Worm (Caenorhabditis elegans) whole organism, mixed stage, embryonic: Measurements from ENCODE around the gene F58F12.3.

ENCODE experiments used
- M03D4.4 ChIP-seq: sonication (generic microtip); optimal IDR thresholded peaks from 2 replicates; lab custom pipeline; 2017; ENCODE audit warnings: mild to moderate bottlenecking, missing genetic modification characterization, missing compliant biosample characterization
- bed-3 ChIP-seq: fragments of 200-800 bp; sonication (Bioruptor generic); optimal IDR thresholded peaks from 3 replicates; lab custom pipeline; 2018; ENCODE audit warnings: mild to moderate bottlenecking, missing genetic modification characterization, moderate library complexity, missing compliant biosample characterization
- blmp-1 ChIP-seq: fragments of 150-350 bp; optimal IDR thresholded peaks from 2 replicates; lab custom pipeline; 2014; ENCODE audit warnings: missing biosample characterization, missing genetic modification characterization
- ceh-39 ChIP-seq: fragments of 150-350 bp; optimal IDR thresholded peaks from 2 replicates; lab custom pipeline; 2014; ENCODE audit warnings: missing biosample characterization, missing genetic modification characterization
- ceh-43 ChIP-seq: fragments of 200-800 bp; sonication (Bioruptor generic); optimal IDR thresholded peaks from 2 replicates; lab custom pipeline; 2018; ENCODE audit warnings: mild to moderate bottlenecking, missing genetic modification characterization, moderate library complexity, missing compliant biosample characterization
- ceh-83 ChIP-seq: fragments of 200-800 bp; sonication (Bioruptor generic); optimal IDR thresholded peaks from 2 replicates; lab custom pipeline; 2018; ENCODE audit warnings: mild to moderate bottlenecking, missing genetic modification characterization, missing compliant biosample characterization
- ces-1 ChIP-seq: fragments of 150-350 bp; optimal IDR thresholded peaks from 2 replicates; lab custom pipeline; 2014; ENCODE audit warnings: missing biosample characterization, missing genetic modification reagents, missing genetic modification characterization
- cnd-1 ChIP-seq: fragments of 200-800 bp; sonication (Bioruptor generic); optimal IDR thresholded peaks from 2 replicates; lab custom pipeline; 2018; ENCODE audit warnings: mild to moderate bottlenecking, missing genetic modification characterization, missing compliant biosample characterization
- drap-1 ChIP-seq: fragments of 200-800 bp; sonication (Bioruptor generic); optimal IDR thresholded peaks from 3 replicates; lab custom pipeline; 2018; ENCODE audit warnings: mild to moderate bottlenecking, missing genetic modification characterization, missing compliant biosample characterization
- elt-1 ChIP-seq: sonication (generic microtip); optimal IDR thresholded peaks from 2 replicates; lab custom pipeline; 2017; ENCODE audit warnings: missing genetic modification characterization, mild to moderate bottlenecking, missing compliant biosample characterization, antibody characterized with exemption, moderate library complexity, borderline replicate concordance; ENCODE audit not compliant: insufficient read depth
- elt-3 ChIP-seq: fragments of 150-350 bp; optimal IDR thresholded peaks from 2 replicates; lab custom pipeline; 2014; ENCODE audit warnings: missing biosample characterization, missing genetic modification characterization
- ham-2 ChIP-seq: fragments of 200-800 bp; sonication (Bioruptor generic); optimal IDR thresholded peaks from 2 replicates; lab custom pipeline; 2018; ENCODE audit warnings: mild to moderate bottlenecking, missing genetic modification characterization, missing compliant biosample characterization
- hlh-1 ChIP-seq: fragments of 150-350 bp; optimal IDR thresholded peaks from 2 replicates; lab custom pipeline; 2014; ENCODE audit warnings: missing biosample characterization, missing genetic modification reagents, missing genetic modification characterization
- lin-13 ChIP-seq: fragments of 150-350 bp; optimal IDR thresholded peaks from 2 replicates; lab custom pipeline; 2014; ENCODE audit warnings: missing biosample characterization, missing genetic modification characterization
- lin-32 ChIP-seq: fragments of 200-800 bp; sonication (Bioruptor generic); optimal IDR thresholded peaks from 2 replicates; lab custom pipeline; 2018; ENCODE audit warnings: mild to moderate bottlenecking, missing genetic modification characterization, missing compliant biosample characterization
- lsy-2 ChIP-seq: fragments of 150-350 bp; optimal IDR thresholded peaks from 2 replicates; lab custom pipeline; 2014; ENCODE audit warnings: missing biosample characterization, missing genetic modification characterization
- mab-5 ChIP-seq: fragments of 150-350 bp; optimal IDR thresholded peaks from 2 replicates; lab custom pipeline; 2014; ENCODE audit warnings: missing biosample characterization, missing genetic modification characterization
- mep-1 ChIP-seq: fragments of 150-350 bp; optimal IDR thresholded peaks from 2 replicates; lab custom pipeline; 2017; ENCODE audit warnings: missing biosample characterization, missing genetic modification reagents, missing genetic modification characterization, inconsistent platforms
- mls-2 ChIP-seq: sonication (generic microtip); optimal IDR thresholded peaks from 2 replicates; lab custom pipeline; 2016; ENCODE audit warnings: mild to moderate bottlenecking, missing genetic modification characterization, moderate library complexity, missing compliant biosample characterization
- nhr-12 ChIP-seq: fragments of 150-350 bp; optimal IDR thresholded peaks from 2 replicates; lab custom pipeline; 2014; ENCODE audit warnings: missing biosample characterization, missing genetic modification characterization
- nhr-2 ChIP-seq: fragments of 150-350 bp; optimal IDR thresholded peaks from 2 replicates; lab custom pipeline; 2014; ENCODE audit warnings: missing biosample characterization, missing genetic modification characterization
- nhr-237 ChIP-seq: fragments of 150-350 bp; optimal IDR thresholded peaks from 2 replicates; lab custom pipeline; 2014; ENCODE audit warnings: missing biosample characterization, missing genetic modification characterization
- nhr-28 ChIP-seq: fragments of 150-350 bp; optimal IDR thresholded peaks from 2 replicates; lab custom pipeline; 2014; ENCODE audit warnings: missing biosample characterization, missing genetic modification characterization
- nhr-76 ChIP-seq: sonication (generic microtip); optimal IDR thresholded peaks from 2 replicates; lab custom pipeline; 2017; ENCODE audit warnings: missing biosample characterization, missing genetic modification characterization
- pha-4 ChIP-seq: fragments of 150-350 bp; optimal IDR thresholded peaks from 2 replicates; lab custom pipeline; 2018; ENCODE audit warnings: missing biosample characterization, missing genetic modification reagents, missing genetic modification characterization
- sem-2 ChIP-seq: fragments of 200-800 bp; sonication (Bioruptor generic); optimal IDR thresholded peaks from 2 replicates; lab custom pipeline; 2018; ENCODE audit warnings: mild to moderate bottlenecking, missing genetic modification characterization, missing compliant biosample characterization
- snpc-4 ChIP-seq: fragments of 150-350 bp; optimal IDR thresholded peaks from 2 replicates; lab custom pipeline; 2014; ENCODE audit warnings: missing biosample characterization, missing genetic modification characterization
- sptf-1 ChIP-seq: sonication (generic microtip); optimal IDR thresholded peaks from 2 replicates; lab custom pipeline; 2017; ENCODE audit warnings: mild to moderate bottlenecking, missing genetic modification characterization, moderate library complexity, missing compliant biosample characterization
- tbx-8 ChIP-seq: fragments of 200-800 bp; sonication (Bioruptor generic); optimal IDR thresholded peaks from 2 replicates; lab custom pipeline; 2018; ENCODE audit warnings: mild to moderate bottlenecking, missing genetic modification characterization, moderate library complexity, missing compliant biosample characterization
- unc-120 ChIP-seq: sonication (generic microtip); optimal IDR thresholded peaks from 2 replicates; lab custom pipeline; 2017; ENCODE audit warnings: missing genetic modification characterization, missing compliant biosample characterization; ENCODE audit not compliant: poor library complexity, severe bottlenecking
- zip-8 ChIP-seq: fragments of 150-350 bp; optimal IDR thresholded peaks from 2 replicates; lab custom pipeline; 2014; ENCODE audit warnings: missing biosample characterization, missing genetic modification characterization
- ztf-11 ChIP-seq: fragments of 150-350 bp; optimal IDR thresholded peaks from 2 replicates; lab custom pipeline; 2014; ENCODE audit warnings: missing biosample characterization, missing genetic modification characterization

F58F12.3 gene

ce11 chrII:6347341-6348118 lies 43.6 kb downstream of the F58F12.3 start, which contains the start of gene lgg-1:
Gene lgg-1, minus strand, starts transcription at chrII:6347719.
- TF ChIP-seq bed-3 (no peak), nhr-237 (tag; lab: Kevin White, UChicago) (peak; percentile 5), mls-2 (tag; lab: Kevin White, UChicago) (no peak), blmp-1 (tag; lab: Kevin White, UChicago) (no peak), lin-32 (GFP tag; lab: Kevin White, UChicago) (peak; percentile 44), lin-13 (tag; lab: Kevin White, UChicago) (peak; percentile 47), ceh-39 (tag; lab: Kevin White, UChicago) (peak; percentile 18), elt-1 (tag; lab: Kevin White, UChicago) (peak; percentile 73), sptf-1 (tag; lab: Kevin White, UChicago) (peak; percentile 35), nhr-76 (tag; lab: Kevin White, UChicago) (no peak), pha-4 (peak; percentile 22), ces-1 (peak; percentile 31), mep-1 (tag; lab: Kevin White, UChicago) (peak; percentile 34)
- TF ChIP-seq, all 35 proteins: peak for 9

- TF ChIP-seq ceh-83 (GFP tag; lab: Kevin White, UChicago) (peak; percentile 67), cnd-1 (peak; percentile 5), lsy-2 (tag; lab: Kevin White, UChicago) (no peak), drap-1 (GFP tag; lab: Kevin White, UChicago) (no peak), pha-4 (no peak), elt-3 (tag; lab: Kevin White, UChicago) (no peak), ham-2 (no peak), tbx-8 (GFP tag; lab: Kevin White, UChicago) (peak; percentile 14)
Measured at ce11 chrII:6346551-6347079, 44.5 kb downstream of the F58F12.3 start.

- TF ChIP-seq drap-1 (GFP tag; lab: Kevin White, UChicago) = no peak
- no peak for TF ChIP-seq pha-4
- TF ChIP-seq snpc-4 = no peak
- TF ChIP-seq hlh-1 (tag; lab: Kevin White, UChicago) = no peak
- TF ChIP-seq sem-2 (GFP tag; lab: Kevin White, UChicago) = no peak
- TF ChIP-seq unc-120 (tag; lab: Kevin White, UChicago) = no peak
- no peak for TF ChIP-seq ceh-43 (GFP tag; lab: Kevin White, UChicago)
- no peak for TF ChIP-seq ces-1
- TF ChIP-seq elt-1 (tag; lab: Kevin White, UChicago) = no peak
- TF ChIP-seq ham-2 = no peak
- TF ChIP-seq ceh-83 (GFP tag; lab: Kevin White, UChicago) = no peak
- no peak for TF ChIP-seq sptf-1 (tag; lab: Kevin White, UChicago)
- no peak for TF ChIP-seq nhr-76 (tag; lab: Kevin White, UChicago)
- no peak for TF ChIP-seq nhr-28 (tag; lab: Kevin White, UChicago)
- TF ChIP-seq nhr-12 = no peak
- no peak for TF ChIP-seq ztf-11
- no peak for TF ChIP-seq blmp-1 (tag; lab: Kevin White, UChicago)
- TF ChIP-seq nhr-2 (tag; lab: Kevin White, UChicago) = no peak
- TF ChIP-seq nhr-237 (tag; lab: Kevin White, UChicago) = no peak
- TF ChIP-seq ceh-39 (tag; lab: Kevin White, UChicago) = no peak
Measured at ce11 chrII:6345195-6346158, 45.6 kb downstream of the F58F12.3 start, which contains the start of gene C32D5.8. Gene C32D5.8, minus strand, starts transcription at chrII:6345964.

- no peak for TF ChIP-seq blmp-1 (tag; lab: Kevin White, UChicago)
- no peak for TF ChIP-seq ceh-83 (GFP tag; lab: Kevin White, UChicago)
- no peak for TF ChIP-seq nhr-76 (tag; lab: Kevin White, UChicago)
- no peak for TF ChIP-seq sem-2 (GFP tag; lab: Kevin White, UChicago)
- TF ChIP-seq unc-120 (tag; lab: Kevin White, UChicago) = no peak
- TF ChIP-seq zip-8 (tag; lab: Kevin White, UChicago) = no peak
- no peak for TF ChIP-seq ceh-43 (GFP tag; lab: Kevin White, UChicago)
- TF ChIP-seq elt-1 (tag; lab: Kevin White, UChicago) = no peak
- no peak for TF ChIP-seq ztf-11
- no peak for TF ChIP-seq nhr-237 (tag; lab: Kevin White, UChicago)
- TF ChIP-seq M03D4.4 (tag; lab: Kevin White, UChicago) = no peak
- TF ChIP-seq mab-5 (tag; lab: Kevin White, UChicago) = no peak
Measured at ce11 chrII:6344513-6344912, 46.6 kb downstream of the F58F12.3 start.
